Worm (Caenorhabditis elegans) whole organism, mixed stage, embryonic: ENCODE results near the gene C46C2.7.
"Not testable (repeated sequence)": the region's sequence is repeated elsewhere in the genome, so short reads cannot be mapped to it uniquely, and the experiment has no call there.

Experiments
- M03D4.4 ChIP-seq: sonication (generic microtip); optimal IDR thresholded peaks from 2 replicates; lab custom pipeline; 2017; ENCODE audit warnings: mild to moderate bottlenecking, missing genetic modification characterization, missing compliant biosample characterization
- bed-3 ChIP-seq: fragments of 200-800 bp; sonication (Bioruptor generic); optimal IDR thresholded peaks from 3 replicates; lab custom pipeline; 2018; ENCODE audit warnings: mild to moderate bottlenecking, missing genetic modification characterization, moderate library complexity, missing compliant biosample characterization
- blmp-1 ChIP-seq: fragments of 150-350 bp; optimal IDR thresholded peaks from 2 replicates; lab custom pipeline; 2014; ENCODE audit warnings: missing biosample characterization, missing genetic modification characterization
- ceh-39 ChIP-seq: fragments of 150-350 bp; optimal IDR thresholded peaks from 2 replicates; lab custom pipeline; 2014; ENCODE audit warnings: missing biosample characterization, missing genetic modification characterization
- ceh-43 ChIP-seq: fragments of 200-800 bp; sonication (Bioruptor generic); optimal IDR thresholded peaks from 2 replicates; lab custom pipeline; 2018; ENCODE audit warnings: mild to moderate bottlenecking, missing genetic modification characterization, moderate library complexity, missing compliant biosample characterization
- ceh-83 ChIP-seq: fragments of 200-800 bp; sonication (Bioruptor generic); optimal IDR thresholded peaks from 2 replicates; lab custom pipeline; 2018; ENCODE audit warnings: mild to moderate bottlenecking, missing genetic modification characterization, missing compliant biosample characterization
- cnd-1 ChIP-seq: fragments of 200-800 bp; sonication (Bioruptor generic); optimal IDR thresholded peaks from 2 replicates; lab custom pipeline; 2018; ENCODE audit warnings: mild to moderate bottlenecking, missing genetic modification characterization, missing compliant biosample characterization
- elt-1 ChIP-seq: sonication (generic microtip); optimal IDR thresholded peaks from 2 replicates; lab custom pipeline; 2017; ENCODE audit warnings: missing genetic modification characterization, mild to moderate bottlenecking, missing compliant biosample characterization, antibody characterized with exemption, moderate library complexity, borderline replicate concordance; ENCODE audit not compliant: insufficient read depth
- elt-3 ChIP-seq: fragments of 150-350 bp; optimal IDR thresholded peaks from 2 replicates; lab custom pipeline; 2014; ENCODE audit warnings: missing biosample characterization, missing genetic modification characterization
- flh-1 ChIP-seq: fragments of 200-800 bp; sonication (Bioruptor generic); optimal IDR thresholded peaks from 2 replicates; lab custom pipeline; 2018; ENCODE audit warnings: mild to moderate bottlenecking, missing genetic modification characterization, moderate library complexity, missing compliant biosample characterization
- ham-2 ChIP-seq: fragments of 200-800 bp; sonication (Bioruptor generic); optimal IDR thresholded peaks from 2 replicates; lab custom pipeline; 2018; ENCODE audit warnings: mild to moderate bottlenecking, missing genetic modification characterization, missing compliant biosample characterization
- lin-13 ChIP-seq: fragments of 150-350 bp; optimal IDR thresholded peaks from 2 replicates; lab custom pipeline; 2014; ENCODE audit warnings: missing biosample characterization, missing genetic modification characterization
- lin-32 ChIP-seq: fragments of 200-800 bp; sonication (Bioruptor generic); optimal IDR thresholded peaks from 2 replicates; lab custom pipeline; 2018; ENCODE audit warnings: mild to moderate bottlenecking, missing genetic modification characterization, missing compliant biosample characterization
- lsy-2 ChIP-seq: fragments of 150-350 bp; optimal IDR thresholded peaks from 2 replicates; lab custom pipeline; 2014; ENCODE audit warnings: missing biosample characterization, missing genetic modification characterization
- mab-5 ChIP-seq: fragments of 150-350 bp; optimal IDR thresholded peaks from 2 replicates; lab custom pipeline; 2014; ENCODE audit warnings: missing biosample characterization, missing genetic modification characterization
- mep-1 ChIP-seq: fragments of 150-350 bp; optimal IDR thresholded peaks from 2 replicates; lab custom pipeline; 2017; ENCODE audit warnings: missing biosample characterization, missing genetic modification reagents, missing genetic modification characterization, inconsistent platforms
- nhr-2 ChIP-seq: fragments of 150-350 bp; optimal IDR thresholded peaks from 2 replicates; lab custom pipeline; 2014; ENCODE audit warnings: missing biosample characterization, missing genetic modification characterization
- nhr-28 ChIP-seq: fragments of 150-350 bp; optimal IDR thresholded peaks from 2 replicates; lab custom pipeline; 2014; ENCODE audit warnings: missing biosample characterization, missing genetic modification characterization
- nhr-76 ChIP-seq: sonication (generic microtip); optimal IDR thresholded peaks from 2 replicates; lab custom pipeline; 2017; ENCODE audit warnings: missing biosample characterization, missing genetic modification characterization
- pha-4 ChIP-seq: fragments of 150-350 bp; optimal IDR thresholded peaks from 2 replicates; lab custom pipeline; 2018; ENCODE audit warnings: missing biosample characterization, missing genetic modification reagents, missing genetic modification characterization
- sem-2 ChIP-seq: fragments of 200-800 bp; sonication (Bioruptor generic); optimal IDR thresholded peaks from 2 replicates; lab custom pipeline; 2018; ENCODE audit warnings: mild to moderate bottlenecking, missing genetic modification characterization, missing compliant biosample characterization
- snpc-4 ChIP-seq: fragments of 150-350 bp; optimal IDR thresholded peaks from 2 replicates; lab custom pipeline; 2014; ENCODE audit warnings: missing biosample characterization, missing genetic modification characterization
- sptf-1 ChIP-seq: sonication (generic microtip); optimal IDR thresholded peaks from 2 replicates; lab custom pipeline; 2017; ENCODE audit warnings: mild to moderate bottlenecking, missing genetic modification characterization, moderate library complexity, missing compliant biosample characterization
- unc-120 ChIP-seq: sonication (generic microtip); optimal IDR thresholded peaks from 2 replicates; lab custom pipeline; 2017; ENCODE audit warnings: missing genetic modification characterization, missing compliant biosample characterization; ENCODE audit not compliant: poor library complexity, severe bottlenecking
- unc-39 ChIP-seq: fragments of 150-350 bp; optimal IDR thresholded peaks from 2 replicates; lab custom pipeline; 2014; ENCODE audit warnings: missing biosample characterization, missing genetic modification characterization
- unc-62 ChIP-seq: fragments of 150-350 bp; optimal IDR thresholded peaks from 2 replicates; lab custom pipeline; 2014; ENCODE audit warnings: missing biosample characterization, missing genetic modification reagents, missing genetic modification characterization
- zip-8 ChIP-seq: fragments of 150-350 bp; optimal IDR thresholded peaks from 2 replicates; lab custom pipeline; 2014; ENCODE audit warnings: missing biosample characterization, missing genetic modification characterization
- ztf-11 ChIP-seq: fragments of 150-350 bp; optimal IDR thresholded peaks from 2 replicates; lab custom pipeline; 2014; ENCODE audit warnings: missing biosample characterization, missing genetic modification characterization

C46C2.7 gene

DNA sequence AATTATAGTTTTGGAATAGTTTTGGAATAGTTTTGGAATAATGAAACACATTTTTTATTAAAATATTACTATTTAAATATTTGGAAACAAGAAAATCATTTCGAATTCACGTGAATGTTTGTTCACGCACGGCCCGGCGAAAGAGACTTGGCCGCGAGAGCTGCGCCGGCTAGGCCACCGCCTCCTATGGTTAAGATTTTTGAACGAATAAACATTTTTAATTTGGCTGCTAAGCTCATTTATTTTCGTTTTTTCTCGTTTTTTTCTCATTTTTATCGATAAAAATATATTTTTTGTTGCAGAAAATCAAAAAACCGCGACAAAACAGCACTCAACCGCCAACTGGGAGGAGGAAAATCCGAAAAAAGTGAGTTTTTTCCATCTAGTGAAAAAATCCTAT, at the start of gene C46C2.7:
Gene C46C2.7, plus strand, starts transcription at position 301 of the 400 bp plus-strand sequence.
- TF ChIP-seq elt-3; unc-120 (tag; lab: Kevin White, UChicago); unc-62 (GFP tag; lab: Kevin White, UChicago): not testable (repeated sequence)
- TF ChIP-seq, all 35 proteins: peak for 0; not testable (repeated sequence) for 35

DNA sequence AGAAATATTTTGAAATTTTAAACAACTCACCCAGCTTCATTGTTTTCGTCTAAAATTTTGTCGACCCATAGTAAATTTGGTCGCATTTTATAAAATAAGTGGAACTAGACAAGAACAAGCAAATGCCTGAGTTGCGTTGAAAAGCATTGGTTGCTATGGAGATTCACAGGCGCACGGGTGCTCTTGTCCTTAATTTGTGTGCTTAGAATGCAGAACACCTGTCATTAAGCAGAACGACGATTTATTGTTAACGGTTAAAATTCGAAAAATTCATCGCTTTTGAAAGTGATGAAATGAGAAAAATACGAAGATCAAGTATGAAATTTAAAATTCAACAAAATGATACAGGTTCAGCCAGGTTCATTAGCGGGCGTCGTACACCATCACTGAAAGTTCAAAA, 48.5 kb upstream of the C46C2.7 start, which contains the start of gene daf-10:
Gene daf-10, minus strand, starts transcription at position 101 of the 400 bp plus-strand sequence.
- TF ChIP-seq lsy-2 (no peak), mep-1 (tag; lab: Kevin White, UChicago) (no peak), ham-2 (no peak), sem-2 (no peak), ceh-39 (tag; lab: Kevin White, UChicago) (no peak), bed-3 (GFP tag; lab: Kevin White, UChicago) (no peak), elt-3 (no peak), pha-4 (tag; lab: Kevin White, UChicago) (no peak), nhr-2 (tag; lab: Kevin White, UChicago) (no peak), blmp-1 (tag; lab: Kevin White, UChicago) (no peak), mab-5 (tag; lab: Kevin White, UChicago) (no peak), ceh-83 (no peak), flh-1 (GFP tag; lab: Kevin White, UChicago) (no peak), snpc-4 (tag; lab: Kevin White, UChicago) (no peak)
- TF ChIP-seq, all 35 proteins: peak for 0

DNA sequence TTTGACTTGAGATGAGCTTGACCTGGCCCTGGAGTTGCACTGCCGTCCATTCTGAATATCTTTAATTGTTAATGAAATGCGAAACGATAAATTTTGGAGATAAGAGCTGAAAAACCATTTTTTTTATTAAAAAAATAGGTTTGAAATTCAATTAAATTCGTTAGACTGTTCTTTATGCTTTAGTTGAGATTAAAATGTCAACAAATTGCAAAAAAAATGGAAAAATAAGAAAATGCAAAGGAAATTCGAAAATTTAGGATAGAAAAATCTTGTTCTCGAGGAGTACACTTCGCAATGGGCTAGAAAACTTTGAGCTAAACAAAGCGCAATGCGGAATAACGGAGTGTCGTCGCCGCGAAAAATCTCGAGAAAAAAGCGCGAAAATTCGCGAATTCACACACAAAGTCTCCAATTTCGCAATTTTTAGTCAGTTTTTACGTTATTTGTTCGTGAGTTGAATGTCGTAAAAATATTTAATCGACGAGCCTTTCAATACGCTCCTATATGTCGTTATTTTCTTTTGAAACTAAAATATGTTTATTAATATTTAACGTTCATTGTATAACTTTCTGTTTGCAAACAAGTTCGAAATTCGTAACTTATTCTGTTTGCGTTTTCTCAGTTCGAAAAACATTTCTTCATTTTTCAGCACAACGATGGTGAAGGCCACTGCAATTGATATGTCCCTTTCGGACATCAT, 47.7 kb upstream of the C46C2.7 start, which contains the start of the genes rpb-12 and aly-2:
Gene rpb-12, minus strand, starts transcription at position 51 of the 700 bp plus-strand sequence.
Gene aly-2, plus strand, starts transcription at position 650 of the 700 bp plus-strand sequence.
- peak; percentile 4 for TF ChIP-seq mep-1 (tag; lab: Kevin White, UChicago)
- no peak for TF ChIP-seq ceh-83
- TF ChIP-seq pha-4 (tag; lab: Kevin White, UChicago) = peak; percentile 46
- no peak for TF ChIP-seq ham-2
- TF ChIP-seq ztf-11 (tag; lab: Kevin White, UChicago) = no peak
- TF ChIP-seq unc-39 (tag; lab: Kevin White, UChicago) = no peak
- TF ChIP-seq M03D4.4 = no peak
- TF ChIP-seq, all 35 proteins: peak for 2

DNA sequence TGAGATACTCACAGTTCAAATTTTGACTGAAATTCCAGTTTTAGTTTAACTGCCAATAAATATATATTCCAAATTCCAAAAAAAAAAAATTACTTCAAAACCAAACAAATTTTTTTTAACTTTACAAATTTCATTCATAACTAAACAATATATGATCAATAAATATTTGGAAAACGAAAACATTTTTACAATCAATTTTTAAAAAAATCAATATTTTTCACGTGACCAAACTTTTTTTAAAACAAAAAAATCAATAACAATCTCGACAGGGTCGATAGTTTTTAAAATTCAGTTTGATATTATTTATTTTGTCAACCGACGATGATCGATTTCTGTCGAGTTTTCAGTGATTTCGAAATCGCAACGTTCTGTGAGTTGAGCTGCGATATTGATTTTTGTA, 44.4 kb upstream of the C46C2.7 start, which contains the start of gene F23B2.7:
Gene F23B2.7, plus strand, starts transcription at position 301 of the 400 bp plus-strand sequence.
- TF ChIP-seq ceh-43 (no peak), nhr-2 (tag; lab: Kevin White, UChicago) (no peak), elt-1 (no peak), lin-32 (no peak), unc-120 (tag; lab: Kevin White, UChicago) (no peak), ceh-83 (no peak), cnd-1 (tag; lab: Kevin White, UChicago) (no peak), nhr-76 (tag; lab: Kevin White, UChicago) (no peak), sptf-1 (no peak), ceh-39 (tag; lab: Kevin White, UChicago) (no peak), ztf-11 (tag; lab: Kevin White, UChicago) (no peak), M03D4.4 (no peak), nhr-28 (tag; lab: Kevin White, UChicago) (no peak)

ce11 chrIV:9154263-9154662, 40.4 kb upstream of the C46C2.7 start, which contains the start of gene F23B2.10:
Gene F23B2.10, minus strand, starts transcription at chrIV:9154363.
- TF ChIP-seq zip-8 (tag; lab: Kevin White, UChicago) = no peak
- TF ChIP-seq lin-13 (tag; lab: Kevin White, UChicago) = no peak
- no peak for TF ChIP-seq nhr-28 (tag; lab: Kevin White, UChicago)
- TF ChIP-seq sem-2 = no peak
- TF ChIP-seq ceh-39 (tag; lab: Kevin White, UChicago) = no peak
